Worm (Caenorhabditis elegans) whole organism, L4 larva: ENCODE measurements around the gene K07F5.14.

ENCODE experiments used
- F10B5.3 ChIP-seq: sonication (generic microtip); optimal IDR thresholded peaks from 2 replicates; lab custom pipeline; 2016; ENCODE audit warnings: mild to moderate bottlenecking, missing genetic modification characterization, missing compliant biosample characterization
- F26F4.8 ChIP-seq: fragments of 200-800 bp; sonication (Bioruptor generic); conservative IDR thresholded peaks from 2 replicates; pipeline ENCODE4 v1.3.6; 2022; ENCODE audit warnings: missing genetic modification characterization, missing compliant biosample characterization
- F37D6.2 ChIP-seq: sonication (generic microtip); optimal IDR thresholded peaks from 2 replicates; lab custom pipeline; 2016; ENCODE audit warnings: mild to moderate bottlenecking, missing genetic modification characterization, missing compliant biosample characterization
- F44E2.7 ChIP-seq: fragments of 200-800 bp; sonication (Bioruptor generic); IDR thresholded peaks from 2 replicates; pipeline ENCODE4 v2.1.2; 2022; ENCODE audit warnings: missing genetic modification characterization, missing compliant biosample characterization
- T20F7.1 ChIP-seq: fragments of 200-800 bp; sonication (Bioruptor generic); optimal IDR thresholded peaks from 2 replicates; lab custom pipeline; 2018; ENCODE audit warnings: mild to moderate bottlenecking, missing genetic modification characterization, missing compliant biosample characterization
- Y75B8A.6 ChIP-seq: fragments of 200-800 bp; sonication (Bioruptor generic); IDR thresholded peaks from 2 replicates; pipeline ENCODE4 v1.3.6; 2022; ENCODE audit warnings: missing genetic modification reagents, missing genetic modification characterization, missing compliant biosample characterization
- ZK546.5 ChIP-seq, 2 experiments: sonication (generic microtip); optimal IDR thresholded peaks; 2 replicates each; lab custom pipeline; 2017; ENCODE audit warnings: missing biosample characterization in 2 of 2, missing genetic modification characterization in 2 of 2
- arid-1 ChIP-seq: fragments of 200-800 bp; sonication (Bioruptor generic); conservative IDR thresholded peaks from 2 replicates; pipeline ENCODE4 v1.3.6; 2022; ENCODE audit warnings: missing genetic modification reagents, missing genetic modification characterization, missing compliant biosample characterization
- ceh-82 ChIP-seq: sonication (generic microtip); optimal IDR thresholded peaks from 2 replicates; lab custom pipeline; 2017; ENCODE audit warnings: missing biosample characterization, missing genetic modification characterization
- ces-1 ChIP-seq: fragments of 150-350 bp; sonication (generic microtip); optimal IDR thresholded peaks from 4 replicates; lab custom pipeline; 2014; ENCODE audit warnings: missing biosample characterization, missing genetic modification reagents, missing genetic modification characterization
- cey-2 ChIP-seq: sonication (generic microtip); optimal IDR thresholded peaks from 3 replicates; lab custom pipeline; 2017; ENCODE audit warnings: missing genetic modification characterization, mild to moderate bottlenecking, missing compliant biosample characterization, antibody characterized with exemption, borderline replicate concordance; ENCODE audit not compliant: insufficient read depth
- daf-12 ChIP-seq: fragments of 150-350 bp; optimal IDR thresholded peaks from 2 replicates; lab custom pipeline; 2014; ENCODE audit warnings: missing biosample characterization, missing genetic modification reagents, missing genetic modification characterization
- dpl-1 ChIP-seq: fragments of 150-350 bp; optimal IDR thresholded peaks from 2 replicates; lab custom pipeline; 2014; ENCODE audit warnings: missing biosample characterization, missing genetic modification reagents, missing genetic modification characterization
- dve-1 ChIP-seq: sonication (generic microtip); optimal IDR thresholded peaks from 2 replicates; lab custom pipeline; 2017; ENCODE audit warnings: antibody characterized with exemption, mild to moderate bottlenecking, missing genetic modification characterization, missing compliant biosample characterization; ENCODE audit not compliant: insufficient read depth
- fos-1 ChIP-seq: fragments of 150-350 bp; optimal IDR thresholded peaks from 2 replicates; lab custom pipeline; 2014; ENCODE audit warnings: missing biosample characterization, missing genetic modification characterization
- hif-1 ChIP-seq, 2 experiments: sonication (generic microtip); optimal IDR thresholded peaks; 2 replicates each; lab custom pipeline; 2016 to 2017; ENCODE audit warnings: missing compliant biosample characterization in 2 of 2, missing genetic modification characterization in 2 of 2, missing genetic modification reagents in 2 of 2, missing genotype in 2 of 2, mild to moderate bottlenecking in 1 of 2
- hlh-11 ChIP-seq: fragments of 200-800 bp; sonication (Bioruptor generic); optimal IDR thresholded peaks from 2 replicates; lab custom pipeline; 2018; ENCODE audit warnings: mild to moderate bottlenecking, missing genetic modification characterization, missing compliant biosample characterization
- hlh-30 ChIP-seq: sonication (generic microtip); optimal IDR thresholded peaks from 2 replicates; lab custom pipeline; 2017; ENCODE audit warnings: antibody characterized with exemption, mild to moderate bottlenecking, missing genetic modification characterization, missing compliant biosample characterization; ENCODE audit not compliant: insufficient read depth
- hmg-1.1 ChIP-seq: fragments of 200-800 bp; sonication (Bioruptor generic); IDR thresholded peaks from 2 replicates; pipeline ENCODE4 v1.3.6; 2022; ENCODE audit warnings: missing genetic modification reagents, missing genetic modification characterization, missing compliant biosample characterization
- lin-38 ChIP-seq: fragments of 200-800 bp; sonication (Bioruptor generic); IDR thresholded peaks from 2 replicates; pipeline ENCODE4 v1.3.6; 2022; ENCODE audit warnings: missing genetic modification reagents, missing genetic modification characterization, missing compliant biosample characterization
- lin-39 ChIP-seq: fragments of 150-350 bp; optimal IDR thresholded peaks from 2 replicates; lab custom pipeline; 2014; ENCODE audit warnings: missing biosample characterization, missing genetic modification reagents, missing genetic modification characterization
- lsy-2 ChIP-seq, 2 experiments: fragments of 150-350 bp in 1 of 2; sonication (generic microtip) in 1 of 2; optimal IDR thresholded peaks; 2 replicates each; lab custom pipeline; 2014 to 2017; ENCODE audit warnings: missing biosample characterization in 2 of 2, missing genetic modification characterization in 2 of 2
- madf-5 ChIP-seq, 2 experiments: fragments of 200-800 bp; sonication (Bioruptor generic); IDR thresholded peaks; 2 replicates each; pipeline ENCODE4 v1.3.6; 2022; ENCODE audit warnings: missing compliant biosample characterization in 2 of 2, missing genetic modification characterization in 2 of 2
- mes-2 ChIP-seq: sonication (generic microtip); optimal IDR thresholded peaks from 2 replicates; lab custom pipeline; 2016; ENCODE audit warnings: missing genotype, mild to moderate bottlenecking, missing genetic modification characterization, missing compliant biosample characterization; ENCODE audit not compliant: poor library complexity, severe bottlenecking
- nhr-10 ChIP-seq: fragments of 150-350 bp; optimal IDR thresholded peaks from 2 replicates; lab custom pipeline; 2014; ENCODE audit warnings: missing biosample characterization, missing genetic modification characterization
- nhr-11 ChIP-seq: fragments of 150-350 bp; optimal IDR thresholded peaks from 2 replicates; lab custom pipeline; 2014; ENCODE audit warnings: missing biosample characterization, missing genetic modification characterization
- nhr-237 ChIP-seq: sonication (generic microtip); optimal IDR thresholded peaks from 2 replicates; lab custom pipeline; 2017; ENCODE audit warnings: missing biosample characterization, missing genetic modification characterization
- nhr-28 ChIP-seq: fragments of 150-350 bp; optimal IDR thresholded peaks from 2 replicates; lab custom pipeline; 2014; ENCODE audit warnings: missing biosample characterization, missing genetic modification characterization
- nhr-41 ChIP-seq: fragments of 200-800 bp; sonication (Bioruptor generic); IDR thresholded peaks from 2 replicates; pipeline ENCODE4 v1.3.6; 2022; ENCODE audit warnings: missing genetic modification reagents, missing genetic modification characterization, missing compliant biosample characterization
- nhr-6 ChIP-seq: fragments of 150-350 bp; optimal IDR thresholded peaks from 2 replicates; lab custom pipeline; 2014; ENCODE audit warnings: missing biosample characterization, missing genetic modification characterization
- nhr-77 ChIP-seq: fragments of 150-350 bp; optimal IDR thresholded peaks from 2 replicates; lab custom pipeline; 2014; ENCODE audit warnings: missing biosample characterization, missing genetic modification characterization
- rbr-2 ChIP-seq: sonication (generic microtip); optimal IDR thresholded peaks from 2 replicates; lab custom pipeline; 2016; ENCODE audit warnings: missing genotype, missing genetic modification characterization, missing compliant biosample characterization
- saeg-2 ChIP-seq: fragments of 200-800 bp; sonication (Bioruptor generic); IDR thresholded peaks from 2 replicates; pipeline ENCODE4 v1.3.6; 2022; ENCODE audit warnings: missing genetic modification reagents, missing genetic modification characterization, missing compliant biosample characterization
- sdz-12 ChIP-seq: fragments of 200-800 bp; sonication (Bioruptor generic); optimal IDR thresholded peaks from 2 replicates; lab custom pipeline; 2018; ENCODE audit warnings: mild to moderate bottlenecking, missing genetic modification characterization, missing compliant biosample characterization
- snpc-1.2 ChIP-seq: fragments of 200-800 bp; sonication (Bioruptor generic); IDR thresholded peaks from 2 replicates; pipeline ENCODE4 v1.3.6; 2022; ENCODE audit warnings: missing genetic modification reagents, missing genetic modification characterization, missing compliant biosample characterization
- spr-1 ChIP-seq: sonication (generic microtip); optimal IDR thresholded peaks from 2 replicates; lab custom pipeline; 2016; ENCODE audit warnings: mild to moderate bottlenecking, missing genetic modification characterization, missing compliant biosample characterization
- spr-3 ChIP-seq: fragments of 200-800 bp; sonication (Bioruptor generic); optimal IDR thresholded peaks from 2 replicates; lab custom pipeline; 2018; ENCODE audit warnings: mild to moderate bottlenecking, missing genetic modification characterization, missing compliant biosample characterization
- tra-1 ChIP-seq: fragments of 200-800 bp; sonication (Bioruptor generic); IDR thresholded peaks from 2 replicates; pipeline ENCODE4 v1.3.6; 2022; ENCODE audit warnings: missing genetic modification reagents, missing genetic modification characterization, missing compliant biosample characterization
- unc-130 ChIP-seq: sonication (generic microtip); optimal IDR thresholded peaks from 2 replicates; lab custom pipeline; 2016; ENCODE audit warnings: missing genetic modification reagents, missing genetic modification characterization, missing compliant biosample characterization
- unc-39 ChIP-seq: sonication (generic microtip); optimal IDR thresholded peaks from 2 replicates; lab custom pipeline; 2017; ENCODE audit warnings: missing biosample characterization, missing genetic modification characterization
- unc-62 ChIP-seq, 3 experiments: fragments of 150-350 bp in 1 of 3; sonication (generic microtip); optimal IDR thresholded peaks in 2 of 3; peaks in 1 of 3; 1 replicate in 1 of 3; 2 replicates in 2 of 3; lab custom pipeline; 2014 to 2017; ENCODE audit warnings: missing biosample characterization in 3 of 3, missing genetic modification characterization in 3 of 3, missing genetic modification reagents in 3 of 3, missing genotype in 1 of 3
- zag-1 ChIP-seq: fragments of 150-350 bp; optimal IDR thresholded peaks from 2 replicates; lab custom pipeline; 2014; ENCODE audit warnings: missing biosample characterization, missing genetic modification characterization
- zfp-3 ChIP-seq: fragments of 200-800 bp; sonication (Bioruptor generic); conservative IDR thresholded peaks from 2 replicates; pipeline ENCODE4 v1.3.6; 2022; ENCODE audit warnings: missing genetic modification reagents, missing genetic modification characterization, missing compliant biosample characterization
- zip-11 ChIP-seq: fragments of 200-800 bp; sonication (Bioruptor generic); IDR thresholded peaks from 2 replicates; pipeline ENCODE4 v1.3.6; 2022; ENCODE audit warnings: missing genetic modification characterization, missing compliant biosample characterization
- ztf-11 ChIP-seq: fragments of 150-350 bp; optimal IDR thresholded peaks from 2 replicates; lab custom pipeline; 2014; ENCODE audit warnings: missing biosample characterization, missing genetic modification characterization

The K07F5.14 gene

DNA sequence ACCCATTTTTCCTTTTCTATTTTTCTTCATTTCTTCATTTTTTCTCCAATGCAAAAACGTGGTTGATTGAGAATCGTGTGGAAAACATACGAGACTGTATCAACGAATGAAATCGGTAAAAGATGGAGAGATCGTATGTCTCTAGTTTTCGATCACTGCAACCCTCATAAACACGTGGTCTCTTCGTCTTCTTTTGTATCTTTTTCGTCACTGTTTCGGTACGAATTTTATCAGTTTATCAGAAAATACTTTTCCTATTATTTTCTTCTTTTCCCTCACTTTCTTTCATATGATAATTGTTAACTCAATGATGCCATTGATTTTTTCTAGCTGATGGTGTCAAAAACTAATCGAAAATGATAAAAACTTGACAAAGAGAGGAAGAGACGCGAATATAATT lies 13.6 kb downstream of the K07F5.14 start (continued):
- no peak for TF ChIP-seq sdz-12 (GFP tag; lab: Kevin White, UChicago)
- TF ChIP-seq unc-39, result no peak
- no peak for TF ChIP-seq spr-3 (GFP tag; lab: Kevin White, UChicago)
- no peak for TF ChIP-seq ztf-11 (tag; lab: Kevin White, UChicago)
- TF ChIP-seq ZK546.5 (tag; optimal IDR thresholded peaks at IDR 0.05; lab: Kevin White, UChicago), result no peak
- TF ChIP-seq zfp-3, result no peak
- TF ChIP-seq Y75B8A.6 (GFP tag; lab: Robert Waterston, UW), result no peak

DNA sequence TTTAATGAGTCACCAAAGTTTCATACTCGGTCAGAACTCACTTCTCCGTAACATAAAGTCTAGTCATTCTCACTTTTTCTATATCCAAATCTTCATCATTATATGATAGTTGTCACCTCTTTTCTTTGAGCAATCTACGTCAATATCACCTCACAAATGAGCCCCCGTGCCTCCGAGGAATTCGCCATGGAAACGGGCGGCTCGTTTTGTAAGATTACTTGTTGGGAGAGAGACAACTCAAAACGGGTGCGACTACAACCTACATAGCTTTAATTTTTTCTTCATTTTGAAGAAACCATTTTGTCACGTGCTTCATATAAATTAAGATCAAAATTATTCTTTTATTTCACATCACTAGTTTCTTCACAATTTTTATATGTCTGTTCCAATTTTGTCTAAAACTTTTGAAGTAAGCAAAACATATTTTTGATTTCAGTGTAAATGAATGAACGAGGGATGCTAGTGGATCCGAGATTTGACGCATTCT lies 16.9 kb downstream of the K07F5.14 start, which contains the start of gene nhr-4:
Gene nhr-4 (plus strand): TSS at position 437 of the 487 bp plus-strand sequence.
- no peak for TF ChIP-seq zag-1
- TF ChIP-seq ceh-82 (tag; lab: Kevin White, UChicago), result no peak
- no peak for TF ChIP-seq nhr-237 (tag; lab: Kevin White, UChicago)
- no peak for TF ChIP-seq ces-1 (GFP tag; lab: Kevin White, UChicago)
- TF ChIP-seq dve-1 (tag; lab: Kevin White, UChicago), result no peak
- no peak for TF ChIP-seq zip-11 (GFP tag; lab: Robert Waterston, UW)
- TF ChIP-seq nhr-11, result no peak
- TF ChIP-seq lsy-2 (tag; optimal IDR thresholded peaks at IDR 0.05; lab: Kevin White, UChicago), result no peak
- TF ChIP-seq cey-2 (tag; lab: Kevin White, UChicago), result no peak
- no peak for TF ChIP-seq hlh-11 (tag; lab: Kevin White, UChicago)
- no peak for TF ChIP-seq F10B5.3 (tag; lab: Kevin White, UChicago)
- TF ChIP-seq unc-39, result no peak
- no peak for TF ChIP-seq F44E2.7
- no peak for TF ChIP-seq spr-1 (tag; lab: Kevin White, UChicago)
- no peak for TF ChIP-seq arid-1 (GFP tag; lab: Robert Waterston, UW)
- TF ChIP-seq madf-5 (GFP tag; IDR thresholded peaks at IDR 0.05; lab: Robert Waterston, UW), result no peak
- TF ChIP-seq rbr-2 (tag; lab: Kevin White, UChicago), result no peak
- no peak for TF ChIP-seq hmg-1.1 (GFP tag; lab: Robert Waterston, UW)
- TF ChIP-seq daf-12 (tag; lab: Kevin White, UChicago), result no peak

DNA sequence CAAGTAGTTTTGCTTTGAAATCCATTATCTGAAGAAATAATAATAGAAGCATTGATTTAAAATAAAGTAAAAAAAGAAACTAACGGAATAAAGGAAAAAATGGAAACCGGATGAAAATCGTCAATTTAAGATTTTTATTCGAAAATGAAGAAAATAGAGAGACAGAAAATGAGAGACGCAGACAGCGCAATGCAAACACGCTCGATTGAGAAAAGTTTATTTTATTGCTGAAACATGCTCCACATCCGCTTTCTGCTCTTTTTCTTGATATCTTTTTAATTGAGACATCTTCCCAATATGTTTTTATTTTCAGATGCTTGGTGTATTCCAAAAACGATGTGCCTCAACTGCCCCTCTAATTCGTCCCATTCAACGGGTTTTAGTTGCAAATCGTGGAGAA lies 22.2 kb downstream of the K07F5.14 start, which contains the start of the genes prp-18 and mccc-1:
Gene prp-18 (minus strand): TSS at position 127 of the 400 bp plus-strand sequence.
Gene mccc-1 (plus strand): TSS at position 314 of the 400 bp plus-strand sequence.
- TF ChIP-seq hlh-11 (tag; lab: Kevin White, UChicago) (peak; percentile 3), dve-1 (tag; lab: Kevin White, UChicago) (no peak), hmg-1.1 (GFP tag; lab: Robert Waterston, UW) (no peak), lin-39 (no peak), lin-38 (GFP tag; lab: Robert Waterston, UW) (peak; percentile 94), nhr-41 (GFP tag; lab: Robert Waterston, UW) (no peak), nhr-77 (peak; percentile 34), lsy-2 (tag; optimal IDR thresholded peaks at IDR 0.05; lab: Kevin White, UChicago) (no peak), F26F4.8 (GFP tag; lab: Robert Waterston, UW) (no peak), hlh-30 (tag; lab: Kevin White, UChicago) (no peak), nhr-10 (no peak), Y75B8A.6 (GFP tag; lab: Robert Waterston, UW) (no peak), nhr-28 (peak; percentile 4), spr-3 (GFP tag; lab: Kevin White, UChicago) (no peak), madf-5 (GFP tag; IDR thresholded peaks at IDR 0.05; lab: Robert Waterston, UW) (0 out of 4 replicates have a peak, but pooled peaks of 1 of the 2 experiments have one; percentile 14), zag-1 (no peak), T20F7.1 (GFP tag; lab: Kevin White, UChicago) (peak; percentile 48), unc-62 (GFP tag; optimal IDR thresholded peaks at IDR 0.05 in 1 of 2; lab: Kevin White, UChicago) (no peak), unc-62 (tag; optimal IDR thresholded peaks at IDR 0.05; lab: Kevin White, UChicago) (no peak), F37D6.2 (tag; lab: Kevin White, UChicago) (no peak), dpl-1 (GFP tag; lab: Kevin White, UChicago) (peak; percentile 61), tra-1 (GFP tag; lab: Robert Waterston, UW) (no peak), mes-2 (tag; lab: Kevin White, UChicago) (peak; percentile 72), hif-1 (tag; optimal IDR thresholded peaks at IDR 0.05; lab: Kevin White, UChicago) (no peak), zip-11 (GFP tag; lab: Robert Waterston, UW) (no peak), rbr-2 (tag; lab: Kevin White, UChicago) (no peak), F44E2.7 (no peak), nhr-6 (tag; lab: Kevin White, UChicago) (peak; percentile 57), snpc-1.2 (GFP tag; lab: Robert Waterston, UW) (0 out of 2 replicates have a peak, but pooled peaks have one; percentile 24), fos-1 (tag; lab: Kevin White, UChicago) (no peak), saeg-2 (no peak), unc-130 (peak; percentile 64)
